Worm (Caenorhabditis elegans): ENCODE measurements around the gene phlp-2.

Gene phlp-2

ce11 chrIII:4168665-4169064, 40.6 kb upstream of the phlp-2 start, which contains the start of gene ccdc-55:
ccdc-55 (minus strand) TSS chrIII:4168765.
- no peak for TF ChIP-seq ceh-83 (GFP tag; optimal IDR thresholded peaks at IDR 0.05)
- TF ChIP-seq nhr-2 (tag; optimal IDR thresholded peaks at IDR 0.05): no peak
- no peak for TF ChIP-seq sptf-1 (tag; optimal IDR thresholded peaks at IDR 0.05)
- TF ChIP-seq ztf-11 (tag; optimal IDR thresholded peaks at IDR 0.05): no peak
- no peak for TF ChIP-seq nhr-12 (tag; optimal IDR thresholded peaks at IDR 0.05)
- TF ChIP-seq snpc-4 (tag; optimal IDR thresholded peaks at IDR 0.05): no peak
- TF ChIP-seq blmp-1 (tag; optimal IDR thresholded peaks at IDR 0.05): no peak
- no peak for TF ChIP-seq ceh-43 (GFP tag; optimal IDR thresholded peaks at IDR 0.05)
- TF ChIP-seq drap-1 (GFP tag; optimal IDR thresholded peaks at IDR 0.05): no peak
- no peak for TF ChIP-seq ceh-39 (tag; optimal IDR thresholded peaks at IDR 0.05)
- no peak for TF ChIP-seq unc-120 (tag; optimal IDR thresholded peaks at IDR 0.05; ENCODE audit: poor library complexity, severe bottlenecking)
- no peak for TF ChIP-seq mab-5 (tag; optimal IDR thresholded peaks at IDR 0.05)
- no peak for TF ChIP-seq flh-1 (GFP tag; optimal IDR thresholded peaks at IDR 0.05)
- no peak for TF ChIP-seq lsy-2 (tag; optimal IDR thresholded peaks at IDR 0.05)
- TF ChIP-seq nhr-28 (tag; optimal IDR thresholded peaks at IDR 0.05): no peak
- no peak for TF ChIP-seq bed-3 (GFP tag; optimal IDR thresholded peaks at IDR 0.05)
- TF ChIP-seq nhr-237 (tag; optimal IDR thresholded peaks at IDR 0.05): no peak

DNA sequence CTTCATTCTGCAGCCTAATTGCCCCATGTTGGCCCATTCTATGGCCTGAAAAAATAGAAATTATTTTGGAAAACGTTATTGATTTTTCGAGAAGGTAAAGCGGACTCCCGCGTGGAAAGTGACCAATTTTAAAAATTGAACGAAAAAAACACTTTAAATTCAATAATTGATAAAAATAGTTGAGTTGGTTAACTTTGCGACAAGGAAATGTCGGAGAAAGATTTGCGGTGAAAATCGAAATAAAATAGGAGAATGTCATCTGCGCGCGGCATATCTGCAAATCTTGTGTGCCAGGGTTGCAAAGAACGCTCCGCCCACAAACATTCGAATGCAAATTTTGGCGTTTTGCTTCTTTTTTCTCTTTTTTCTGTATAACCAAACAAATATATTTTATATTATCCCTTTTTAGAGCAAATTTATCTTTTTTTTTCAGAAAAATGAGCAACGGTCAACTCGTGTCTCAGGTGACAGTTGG, 38.3 kb upstream of the phlp-2 start, which contains the start of the genes rnf-121 and C16C10.4:
Gene rnf-121 (minus strand): TSS at position 51 of the 475 bp plus-strand sequence.
Gene C16C10.4 (plus strand): TSS at position 434 of the 475 bp plus-strand sequence.
- TF ChIP-seq elt-3 (tag; optimal IDR thresholded peaks at IDR 0.05) (peak; percentile 78), nhr-12 (tag; optimal IDR thresholded peaks at IDR 0.05) (peak; percentile 99), drap-1 (GFP tag; optimal IDR thresholded peaks at IDR 0.05) (peak; percentile 88), ceh-83 (GFP tag; optimal IDR thresholded peaks at IDR 0.05) (peak; percentile 94), zip-8 (tag; optimal IDR thresholded peaks at IDR 0.05) (no peak), mab-5 (tag; optimal IDR thresholded peaks at IDR 0.05) (peak; percentile 91), lsy-2 (tag; optimal IDR thresholded peaks at IDR 0.05) (peak; percentile 72), unc-62 (GFP tag; optimal IDR thresholded peaks at IDR 0.05) (peak; percentile 7), pha-4 (tag; optimal IDR thresholded peaks at IDR 0.05) (peak; percentile 62), unc-39 (tag; optimal IDR thresholded peaks at IDR 0.05) (peak; percentile 71), mep-1 (tag; optimal IDR thresholded peaks at IDR 0.05) (peak; percentile 82), sptf-1 (tag; optimal IDR thresholded peaks at IDR 0.05) (peak; percentile 96), nhr-28 (tag; optimal IDR thresholded peaks at IDR 0.05) (peak; percentile 73), cnd-1 (tag; optimal IDR thresholded peaks at IDR 0.05) (peak; percentile 94), sem-2 (GFP tag; optimal IDR thresholded peaks at IDR 0.05) (peak; percentile 82), ceh-39 (tag; optimal IDR thresholded peaks at IDR 0.05) (peak; percentile 51), lin-13 (tag; optimal IDR thresholded peaks at IDR 0.05) (peak; percentile 81), flh-1 (GFP tag; optimal IDR thresholded peaks at IDR 0.05) (peak; percentile 83), ztf-11 (tag; optimal IDR thresholded peaks at IDR 0.05) (peak; percentile 94), nhr-76 (tag; optimal IDR thresholded peaks at IDR 0.05) (peak; percentile 73), ham-2 (GFP tag; optimal IDR thresholded peaks at IDR 0.05) (peak; percentile 73), nhr-237 (tag; optimal IDR thresholded peaks at IDR 0.05) (peak; percentile 53), hlh-1 (tag; optimal IDR thresholded peaks at IDR 0.05) (peak; percentile 85), unc-120 (tag; optimal IDR thresholded peaks at IDR 0.05; ENCODE audit: poor library complexity, severe bottlenecking) (peak; percentile 93), bed-3 (GFP tag; optimal IDR thresholded peaks at IDR 0.05) (peak; percentile 83), nhr-2 (tag; optimal IDR thresholded peaks at IDR 0.05) (peak; percentile 20), tbx-8 (GFP tag; optimal IDR thresholded peaks at IDR 0.05) (peak; percentile 81), blmp-1 (tag; optimal IDR thresholded peaks at IDR 0.05) (peak; percentile 73), elt-1 (tag; optimal IDR thresholded peaks at IDR 0.05; ENCODE audit: borderline replicate concordance, insufficient read depth) (peak; percentile 75), mls-2 (tag; optimal IDR thresholded peaks at IDR 0.05) (peak; percentile 94), ces-1 (GFP tag; optimal IDR thresholded peaks at IDR 0.05) (no peak), lin-32 (GFP tag; optimal IDR thresholded peaks at IDR 0.05) (peak; percentile 89), snpc-4 (tag; optimal IDR thresholded peaks at IDR 0.05) (no peak), M03D4.4 (tag; optimal IDR thresholded peaks at IDR 0.05) (peak; percentile 93), ceh-43 (GFP tag; optimal IDR thresholded peaks at IDR 0.05) (peak; percentile 92)

- TF ChIP-seq nhr-76 (tag; optimal IDR thresholded peaks at IDR 0.05): no peak
- no peak for TF ChIP-seq sptf-1 (tag; optimal IDR thresholded peaks at IDR 0.05)
- TF ChIP-seq unc-62 (GFP tag; optimal IDR thresholded peaks at IDR 0.05): no peak
- no peak for TF ChIP-seq elt-1 (tag; optimal IDR thresholded peaks at IDR 0.05; ENCODE audit: borderline replicate concordance, insufficient read depth)
- TF ChIP-seq lsy-2 (tag; optimal IDR thresholded peaks at IDR 0.05): no peak
- TF ChIP-seq lin-32 (GFP tag; optimal IDR thresholded peaks at IDR 0.05): no peak
- no peak for TF ChIP-seq drap-1 (GFP tag; optimal IDR thresholded peaks at IDR 0.05)
- TF ChIP-seq lin-13 (tag; optimal IDR thresholded peaks at IDR 0.05): no peak
- no peak for TF ChIP-seq snpc-4 (tag; optimal IDR thresholded peaks at IDR 0.05)
- TF ChIP-seq nhr-28 (tag; optimal IDR thresholded peaks at IDR 0.05): no peak
- no peak for TF ChIP-seq bed-3 (GFP tag; optimal IDR thresholded peaks at IDR 0.05)
- no peak for TF ChIP-seq mab-5 (tag; optimal IDR thresholded peaks at IDR 0.05)
- TF ChIP-seq pha-4 (tag; optimal IDR thresholded peaks at IDR 0.05): no peak
- TF ChIP-seq ceh-43 (GFP tag; optimal IDR thresholded peaks at IDR 0.05): no peak
- no peak for TF ChIP-seq elt-3 (tag; optimal IDR thresholded peaks at IDR 0.05)
- no peak for TF ChIP-seq zip-8 (tag; optimal IDR thresholded peaks at IDR 0.05)
- no peak for TF ChIP-seq nhr-237 (tag; optimal IDR thresholded peaks at IDR 0.05)
- no peak for TF ChIP-seq ham-2 (GFP tag; optimal IDR thresholded peaks at IDR 0.05)
- TF ChIP-seq sem-2 (GFP tag; optimal IDR thresholded peaks at IDR 0.05): no peak
- TF ChIP-seq unc-120 (tag; optimal IDR thresholded peaks at IDR 0.05; ENCODE audit: poor library complexity, severe bottlenecking): no peak
Observed at ce11 chrIII:4172210-4172609, 37.1 kb upstream of the phlp-2 start.
